Worm (Caenorhabditis elegans): ENCODE measurements around the gene F28F5.4.

ce11 chrIII:6819322-6819901, 2.6 kb upstream of the F28F5.4 start, which contains the start of gene F28F5.6:
- TF ChIP-seq ceh-43 (GFP tag; optimal IDR thresholded peaks at IDR 0.05): no peak
- TF ChIP-seq unc-62 (GFP tag; optimal IDR thresholded peaks at IDR 0.05): no peak
- TF ChIP-seq ztf-11 (tag; optimal IDR thresholded peaks at IDR 0.05): no peak
- no peak for TF ChIP-seq nhr-28 (tag; optimal IDR thresholded peaks at IDR 0.05)
- no peak for TF ChIP-seq nhr-237 (tag; optimal IDR thresholded peaks at IDR 0.05)
- TF ChIP-seq elt-3 (tag; optimal IDR thresholded peaks at IDR 0.05): no peak
- no peak for TF ChIP-seq blmp-1 (tag; optimal IDR thresholded peaks at IDR 0.05)
- TF ChIP-seq sem-2 (GFP tag; optimal IDR thresholded peaks at IDR 0.05): no peak
- TF ChIP-seq tbx-8 (GFP tag; optimal IDR thresholded peaks at IDR 0.05): no peak
- no peak for TF ChIP-seq snpc-4 (tag; optimal IDR thresholded peaks at IDR 0.05)
- no peak for TF ChIP-seq nhr-12 (tag; optimal IDR thresholded peaks at IDR 0.05)
- no peak for TF ChIP-seq bed-3 (GFP tag; optimal IDR thresholded peaks at IDR 0.05)
- no peak for TF ChIP-seq nhr-2 (tag; optimal IDR thresholded peaks at IDR 0.05)

All from whole organism, mixed stage, embryonic.